Worm (Caenorhabditis elegans) whole organism, early embryonic: ENCODE results near the gene snr-4.
"Not testable (repeated sequence)": the region's sequence is repeated elsewhere in the genome, so short reads cannot be mapped to it uniquely, and the experiment has no call there.

Experiments
- B0310.2 ChIP-seq: sonication (generic microtip); optimal IDR thresholded peaks from 2 replicates; lab custom pipeline; 2016; ENCODE audit warnings: mild to moderate bottlenecking, missing genetic modification characterization, missing compliant biosample characterization
- F13C5.2 ChIP-seq: sonication (generic microtip); optimal IDR thresholded peaks from 2 replicates; lab custom pipeline; 2017; ENCODE audit warnings: mild to moderate bottlenecking, missing genetic modification characterization, inconsistent platforms, missing compliant biosample characterization
- aly-1 ChIP-seq: sonication (generic microtip); optimal IDR thresholded peaks from 2 replicates; lab custom pipeline; 2016; ENCODE audit warnings: missing genetic modification characterization, missing compliant biosample characterization
- ama-1 ChIP-seq: fragments of 150-350 bp; optimal IDR thresholded peaks from 2 replicates; lab custom pipeline; 2014
- ceh-13 ChIP-seq: fragments of 200-800 bp; sonication (Bioruptor generic); optimal IDR thresholded peaks from 2 replicates; lab custom pipeline; 2018; ENCODE audit warnings: mild to moderate bottlenecking, missing genetic modification characterization, missing compliant biosample characterization
- ceh-36 ChIP-seq: sonication (generic microtip); optimal IDR thresholded peaks from 2 replicates; lab custom pipeline; 2016; ENCODE audit warnings: missing genetic modification characterization, inconsistent platforms, missing compliant biosample characterization
- ets-7 ChIP-seq: sonication (generic microtip); optimal IDR thresholded peaks from 2 replicates; lab custom pipeline; 2016; ENCODE audit warnings: missing genotype, missing genetic modification characterization, missing compliant biosample characterization
- flt-1 ChIP-seq: fragments of 200-800 bp; sonication (Bioruptor generic); IDR thresholded peaks from 2 replicates; pipeline ENCODE4 v1.3.6; 2022; ENCODE audit warnings: missing genetic modification characterization, missing compliant biosample characterization
- hmbx-1 ChIP-seq: sonication (generic microtip); optimal IDR thresholded peaks from 2 replicates; lab custom pipeline; 2016; ENCODE audit warnings: mild to moderate bottlenecking, missing genetic modification characterization, missing compliant biosample characterization
- hmg-4 ChIP-seq: fragments of 200-800 bp; sonication (Bioruptor generic); optimal IDR thresholded peaks from 2 replicates; lab custom pipeline; 2018; ENCODE audit warnings: mild to moderate bottlenecking, missing genetic modification characterization, missing compliant biosample characterization
- hnd-1 ChIP-seq: sonication (generic microtip); optimal IDR thresholded peaks from 2 replicates; lab custom pipeline; 2016; ENCODE audit warnings: missing genetic modification characterization, missing compliant biosample characterization
- pes-1 ChIP-seq: fragments of 200-800 bp; sonication (Bioruptor generic); IDR thresholded peaks from 2 replicates; pipeline ENCODE4 v1.3.6; 2022; ENCODE audit warnings: missing genetic modification reagents, missing genetic modification characterization, missing compliant biosample characterization
- scrt-1 ChIP-seq: fragments of 200-800 bp; sonication (Bioruptor generic); IDR thresholded peaks from 2 replicates; pipeline ENCODE4 v1.3.6; 2022; ENCODE audit warnings: missing genetic modification characterization, missing compliant biosample characterization
- sea-1 ChIP-seq: fragments of 200-800 bp; sonication (Bioruptor generic); conservative IDR thresholded peaks from 2 replicates; pipeline ENCODE4 v1.3.6; 2022; ENCODE audit warnings: missing genetic modification characterization, missing compliant biosample characterization
- tbx-11 ChIP-seq: fragments of 200-800 bp; sonication (Bioruptor generic); IDR thresholded peaks from 2 replicates; pipeline ENCODE4 v1.3.6; 2022; ENCODE audit warnings: missing genetic modification characterization, missing compliant biosample characterization
- tbx-37 ChIP-seq: fragments of 200-800 bp; sonication (Bioruptor generic); conservative IDR thresholded peaks from 2 replicates; pipeline ENCODE4 v1.3.6; 2022; ENCODE audit warnings: missing genetic modification reagents, missing genetic modification characterization, missing compliant biosample characterization
- tra-4 ChIP-seq: sonication (generic microtip); optimal IDR thresholded peaks from 2 replicates; lab custom pipeline; 2017; ENCODE audit warnings: missing genetic modification characterization, missing compliant biosample characterization

snr-4 gene

ce11 chrV:12020026-12020425 lies 40.5 kb upstream of the snr-4 start, which contains the start of gene F10C2.3:
F10C2.3 (plus strand) TSS chrV:12020326.
- not testable (repeated sequence) for TF ChIP-seq hmg-4; flt-1 (GFP tag; lab: Robert Waterston, UW); ets-7 (tag; lab: Kevin White, UChicago)

- TF ChIP-seq B0310.2 (tag; lab: Kevin White, UChicago) (no peak), ets-7 (tag; lab: Kevin White, UChicago) (no peak), pes-1 (GFP tag; lab: Robert Waterston, UW) (no peak), ceh-36 (tag; lab: Kevin White, UChicago) (no peak), aly-1 (tag; lab: Kevin White, UChicago) (no peak), tra-4 (tag; lab: Kevin White, UChicago) (no peak), sea-1 (GFP tag; lab: Robert Waterston, UW) (no peak), tbx-11 (no peak), flt-1 (GFP tag; lab: Robert Waterston, UW) (no peak), F13C5.2 (tag; lab: Kevin White, UChicago) (no peak), scrt-1 (GFP tag; lab: Robert Waterston, UW) (no peak), ama-1 (no peak), hmbx-1 (tag; lab: Kevin White, UChicago) (no peak), ceh-13 (GFP tag; lab: Kevin White, UChicago) (no peak), hnd-1 (tag; lab: Kevin White, UChicago) (no peak), tbx-37 (no peak), hmg-4 (no peak)
These were observed 33.8 kb upstream of the snr-4 start, which contains the start of gene add-2 for ce11 chrV:12013298-12013697. add-2 (minus strand) TSS chrV:12013406.

- TF ChIP-seq hmg-4 (no peak), ets-7 (tag; lab: Kevin White, UChicago) (no peak), hnd-1 (tag; lab: Kevin White, UChicago) (no peak), ceh-13 (GFP tag; lab: Kevin White, UChicago) (no peak), tbx-37 (no peak), flt-1 (GFP tag; lab: Robert Waterston, UW) (no peak), ama-1 (no peak), B0310.2 (tag; lab: Kevin White, UChicago) (no peak), scrt-1 (GFP tag; lab: Robert Waterston, UW) (no peak), tra-4 (tag; lab: Kevin White, UChicago) (no peak), tbx-11 (no peak)
These were observed 32.2 kb upstream of the snr-4 start for ce11 chrV:12011686-12012085.

- TF ChIP-seq ama-1: no peak
- TF ChIP-seq hnd-1 (tag; lab: Kevin White, UChicago): no peak
- no peak for TF ChIP-seq scrt-1 (GFP tag; lab: Robert Waterston, UW)
These were observed 27.0 kb upstream of the snr-4 start, which contains the start of gene F57F5.3 for ce11 chrV:12006495-12006894. F57F5.3 (minus strand) TSS chrV:12006595.

ce11 chrV:12004501-12004940 lies 25.0 kb upstream of the snr-4 start:
- TF ChIP-seq pes-1 (GFP tag; lab: Robert Waterston, UW) (no peak), ets-7 (tag; lab: Kevin White, UChicago) (no peak), ceh-13 (GFP tag; lab: Kevin White, UChicago) (no peak), tbx-37 (no peak), aly-1 (tag; lab: Kevin White, UChicago) (no peak), hmg-4 (no peak), F13C5.2 (tag; lab: Kevin White, UChicago) (no peak), scrt-1 (GFP tag; lab: Robert Waterston, UW) (no peak), B0310.2 (tag; lab: Kevin White, UChicago) (no peak), hnd-1 (tag; lab: Kevin White, UChicago) (no peak), hmbx-1 (tag; lab: Kevin White, UChicago) (no peak), tra-4 (tag; lab: Kevin White, UChicago) (no peak), ama-1 (no peak), flt-1 (GFP tag; lab: Robert Waterston, UW) (no peak)

ce11 chrV:12002866-12003485 lies 23.5 kb upstream of the snr-4 start, which contains the start of gene cpr-9:
cpr-9 (plus strand) TSS chrV:12003053.
- no peak for TF ChIP-seq flt-1 (GFP tag; lab: Robert Waterston, UW)
- TF ChIP-seq hnd-1 (tag; lab: Kevin White, UChicago): no peak
- no peak for TF ChIP-seq scrt-1 (GFP tag; lab: Robert Waterston, UW)
- TF ChIP-seq aly-1 (tag; lab: Kevin White, UChicago): no peak
- no peak for TF ChIP-seq ceh-13 (GFP tag; lab: Kevin White, UChicago)
- TF ChIP-seq ets-7 (tag; lab: Kevin White, UChicago): no peak
- TF ChIP-seq hmbx-1 (tag; lab: Kevin White, UChicago): no peak

ce11 chrV:12001747-12002456 lies 22.4 kb upstream of the snr-4 start, which contains the start of gene gcy-33:
gcy-33 (minus strand) TSS chrV:12001797.
- TF ChIP-seq pes-1 (GFP tag; lab: Robert Waterston, UW): peak; percentile 98
- TF ChIP-seq hnd-1 (tag; lab: Kevin White, UChicago): peak; percentile 89
- peak; percentile 98 for TF ChIP-seq tbx-37
- peak; percentile 97 for TF ChIP-seq F13C5.2 (tag; lab: Kevin White, UChicago)
- TF ChIP-seq ama-1: no peak
- TF ChIP-seq flt-1 (GFP tag; lab: Robert Waterston, UW): peak; percentile 98
- peak; percentile 98 for TF ChIP-seq aly-1 (tag; lab: Kevin White, UChicago)
- TF ChIP-seq hmg-4: peak; percentile 99
- TF ChIP-seq hmbx-1 (tag; lab: Kevin White, UChicago): peak; percentile 89
- TF ChIP-seq scrt-1 (GFP tag; lab: Robert Waterston, UW): peak; percentile 98
- TF ChIP-seq tra-4 (tag; lab: Kevin White, UChicago): peak; percentile 93
- TF ChIP-seq tbx-11: peak; percentile 98
- TF ChIP-seq B0310.2 (tag; lab: Kevin White, UChicago): peak; percentile 96
- TF ChIP-seq ets-7 (tag; lab: Kevin White, UChicago): peak; percentile 93
- peak; percentile 97 for TF ChIP-seq ceh-36 (tag; lab: Kevin White, UChicago)
- peak; percentile 93 for TF ChIP-seq sea-1 (GFP tag; lab: Robert Waterston, UW)
- peak; percentile 94 for TF ChIP-seq ceh-13 (GFP tag; lab: Kevin White, UChicago)
